Worm (Caenorhabditis elegans): Measurements from ENCODE around the gene rpl-5.

rpl-5 gene

DNA sequence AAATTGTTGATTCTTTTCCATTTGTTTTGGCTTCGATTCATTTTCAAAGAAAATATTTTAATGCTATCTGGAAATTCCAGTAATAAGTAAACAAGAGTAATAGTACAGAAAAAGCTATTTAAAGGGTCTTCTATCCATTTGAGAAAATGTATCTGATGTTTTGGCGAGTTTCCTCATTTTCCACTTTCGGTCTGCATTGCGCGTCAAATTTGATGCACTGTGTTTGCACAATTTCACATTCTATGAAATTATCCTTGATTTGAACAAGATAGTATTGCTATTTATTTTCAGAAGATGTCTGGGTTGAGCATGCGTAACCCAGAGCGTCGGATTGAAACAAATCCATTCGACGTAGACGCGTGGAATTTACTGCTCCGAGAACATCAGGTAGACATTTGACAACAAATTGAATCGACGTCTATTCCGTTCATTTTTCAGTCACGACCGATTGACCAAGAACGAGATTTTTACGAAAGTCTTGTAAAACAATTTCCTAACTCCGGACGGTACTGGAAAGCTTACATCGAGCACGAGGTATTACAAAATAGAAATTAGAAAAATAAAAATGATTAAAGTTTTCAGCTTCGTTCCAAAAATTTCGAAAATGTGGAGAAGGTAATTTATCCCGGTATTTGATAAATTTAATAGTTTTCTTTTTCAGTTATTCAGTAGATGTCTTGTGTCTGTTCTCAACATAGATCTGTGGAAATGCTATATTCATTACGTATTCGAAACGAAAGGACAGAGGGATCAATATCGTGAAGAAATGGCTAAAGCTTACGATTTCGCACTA is 34.0 kb downstream of the rpl-5 start, which contains the start of gene suf-1:
Gene suf-1, plus strand, starts transcription at position 280 of the 793 bp plus-strand sequence.
- TF ChIP-seq hlh-15 (tag; optimal IDR thresholded peaks at IDR 0.05) (no peak), F13H6.1 (tag; optimal IDR thresholded peaks at IDR 0.05) (no peak), ref-2 (tag; optimal IDR thresholded peaks at IDR 0.05) (no peak), nhr-11 (tag; optimal IDR thresholded peaks at IDR 0.05) (no peak), hlh-30 (tag; optimal IDR thresholded peaks at IDR 0.05; ENCODE audit: insufficient read depth) (no peak), ceh-18 (tag; optimal IDR thresholded peaks at IDR 0.05) (no peak), fkh-10 (GFP tag; optimal IDR thresholded peaks at IDR 0.05) (no peak), rnt-1 (tag; optimal IDR thresholded peaks at IDR 0.05) (no peak), C38D4.7 (GFP tag; optimal IDR thresholded peaks at IDR 0.05) (no peak), ceh-34 (tag; optimal IDR thresholded peaks at IDR 0.05) (no peak), unc-42 (tag; optimal IDR thresholded peaks at IDR 0.05) (peak; percentile 48), ama-1 (optimal IDR thresholded peaks at IDR 0.05) (peak; percentile 65), nfya-1 (tag; optimal IDR thresholded peaks at IDR 0.05) (peak; percentile 31)

- no peak for TF ChIP-seq nhr-232 (tag; optimal IDR thresholded peaks at IDR 0.05)
- TF ChIP-seq unc-55 (GFP tag; optimal IDR thresholded peaks at IDR 0.05) = no peak
- no peak for TF ChIP-seq ceh-19 (GFP tag; optimal IDR thresholded peaks at IDR 0.05)
- TF ChIP-seq odd-2 (tag; optimal IDR thresholded peaks at IDR 0.05) = no peak
- TF ChIP-seq fax-1 (tag; optimal IDR thresholded peaks at IDR 0.05) = no peak
- TF ChIP-seq elt-2 (tag; optimal IDR thresholded peaks at IDR 0.05) = no peak
- no peak for TF ChIP-seq eyg-1 (tag; optimal IDR thresholded peaks at IDR 0.05)
- TF ChIP-seq T23F11.4 (GFP tag; optimal IDR thresholded peaks at IDR 0.05) = no peak
- no peak for TF ChIP-seq gmeb-2 (tag; optimal IDR thresholded peaks at IDR 0.05)
- no peak for TF ChIP-seq ceh-45 (GFP tag; IDR thresholded peaks at IDR 0.05)
- TF ChIP-seq mec-3 (tag; optimal IDR thresholded peaks at IDR 0.05; ENCODE audit: borderline replicate concordance) = no peak
- no peak for TF ChIP-seq fkh-6 (tag; optimal IDR thresholded peaks at IDR 0.05)
- no peak for TF ChIP-seq ceh-22 (tag; optimal IDR thresholded peaks at IDR 0.05)
- no peak for TF ChIP-seq ceh-24 (tag; optimal IDR thresholded peaks at IDR 0.05)
- TF ChIP-seq pros-1 (tag; optimal IDR thresholded peaks at IDR 0.05) = no peak
- no peak for TF ChIP-seq unc-86 (tag; optimal IDR thresholded peaks at IDR 0.05)
- TF ChIP-seq hlh-8 (tag; optimal IDR thresholded peaks at IDR 0.05) = no peak
- TF ChIP-seq dmd-4 (tag; optimal IDR thresholded peaks at IDR 0.05; ENCODE audit: borderline replicate concordance) = no peak
- no peak for TF ChIP-seq hlh-13 (GFP tag; optimal IDR thresholded peaks at IDR 0.05)
- TF ChIP-seq pag-3 (tag; optimal IDR thresholded peaks at IDR 0.05; ENCODE audit: borderline replicate concordance) = no peak
These were observed 36.8 kb downstream of the rpl-5 start, which contains the start of gene F28C6.8 for ce11 chrII:8606549-8606948. TSS of gene F28C6.8 (plus strand) at chrII:8606849.

DNA sequence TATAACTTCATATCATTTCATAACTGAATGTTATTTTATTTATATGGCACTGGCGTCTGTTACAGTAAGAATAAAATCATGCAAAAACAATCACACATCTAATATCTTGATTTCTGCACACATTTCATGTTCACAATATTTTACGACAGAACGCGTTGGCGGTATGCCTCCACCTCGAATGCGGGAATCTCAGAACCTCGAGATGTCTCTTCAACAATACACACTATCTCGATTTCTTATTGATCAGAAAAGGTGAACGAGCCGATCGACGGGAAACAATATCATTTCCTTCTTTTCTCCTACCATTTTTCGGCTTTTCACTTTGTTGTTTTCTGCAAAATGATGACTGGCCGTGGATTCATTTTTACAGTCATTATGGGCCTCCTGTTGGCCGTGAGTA is 37.9 kb downstream of the rpl-5 start, which contains the start of gene F28C6.10:
Gene F28C6.10, plus strand, starts transcription at position 301 of the 400 bp plus-strand sequence.
- TF ChIP-seq unc-3 (GFP tag; conservative IDR thresholded peaks at IDR 0.05) = no peak
- no peak for TF ChIP-seq unc-3 (tag; optimal IDR thresholded peaks at IDR 0.05)
- no peak for TF ChIP-seq dmd-4 (tag; optimal IDR thresholded peaks at IDR 0.05; ENCODE audit: borderline replicate concordance)
- no peak for TF ChIP-seq ceh-45 (GFP tag; IDR thresholded peaks at IDR 0.05)
- TF ChIP-seq dve-1 (tag; optimal IDR thresholded peaks at IDR 0.05) = no peak

DNA sequence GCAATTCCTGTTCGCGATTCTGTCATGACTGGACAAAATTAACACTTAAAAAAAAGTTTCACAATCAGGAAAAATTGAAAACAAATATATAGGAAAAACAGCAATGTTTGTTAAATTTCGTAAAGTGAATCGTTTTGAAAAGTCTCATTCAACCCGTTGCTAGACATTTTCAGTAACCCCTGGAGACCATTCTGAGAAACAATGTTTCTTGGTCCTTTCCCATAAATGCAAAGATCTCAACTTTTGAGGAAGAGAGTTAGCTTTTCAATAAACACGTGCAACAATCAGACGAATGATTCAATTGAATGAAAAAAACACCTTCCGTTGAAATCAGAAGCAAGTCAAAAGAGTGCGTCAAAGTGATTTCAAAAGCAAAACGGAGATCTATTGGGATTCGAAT is 40.4 kb downstream of the rpl-5 start, which contains the start of gene F28C6.9:
Gene F28C6.9, minus strand, starts transcription at position 101 of the 400 bp plus-strand sequence.
- TF ChIP-seq rnt-1 (tag; optimal IDR thresholded peaks at IDR 0.05) (no peak), K09A11.1 (tag; optimal IDR thresholded peaks at IDR 0.05; ENCODE audit: insufficient read depth) (no peak), pax-1 (tag; optimal IDR thresholded peaks at IDR 0.05) (no peak), pros-1 (tag; optimal IDR thresholded peaks at IDR 0.05) (no peak), Y22D7AL.16 (tag; optimal IDR thresholded peaks at IDR 0.05) (no peak), ceh-2 (tag; optimal IDR thresholded peaks at IDR 0.05) (no peak), ceh-34 (tag; optimal IDR thresholded peaks at IDR 0.05) (no peak), ceh-19 (GFP tag; optimal IDR thresholded peaks at IDR 0.05) (no peak), pat-9 (tag; optimal IDR thresholded peaks at IDR 0.05) (no peak), ceh-9 (tag; optimal IDR thresholded peaks at IDR 0.05) (no peak)

Data from whole organism, late embryonic.